Worm (Caenorhabditis elegans): ENCODE measurements around the gene Y57A10A.27.

Y57A10A.27 gene

ce11 chrII:12241792-12242191 lies 33.1 kb downstream of the Y57A10A.27 start:
- TF ChIP-seq dao-5 (tag; optimal IDR thresholded peaks at IDR 0.05): no peak

DNA sequence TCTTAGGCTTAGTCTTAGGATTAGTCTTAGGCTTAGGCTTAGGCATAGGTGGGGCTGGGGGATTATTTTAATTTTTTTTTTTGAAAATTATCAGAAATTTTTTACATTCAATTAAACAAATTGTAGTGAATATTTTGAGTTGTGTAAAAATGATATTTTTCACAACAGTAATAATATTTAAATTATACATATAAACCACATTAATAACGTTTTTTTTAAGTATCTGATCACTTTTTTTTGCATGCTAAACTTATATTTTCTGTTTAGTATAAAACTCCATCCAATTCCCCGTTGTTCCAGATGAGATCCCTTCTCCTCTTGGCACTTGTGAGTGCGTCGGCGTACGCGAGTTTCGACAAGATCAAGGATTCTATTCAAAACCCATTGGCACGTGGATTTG lies 34.8 kb downstream of the Y57A10A.27 start, which contains the start of gene txdc-12.1:
TSS of gene txdc-12.1 (plus strand) at position 301 of the 400 bp plus-strand sequence.
- TF ChIP-seq dao-5 (tag; optimal IDR thresholded peaks at IDR 0.05): no peak
- no peak for TF ChIP-seq him-1 (tag; optimal IDR thresholded peaks at IDR 0.05)
- no peak for TF ChIP-seq W03F9.2 (tag; optimal IDR thresholded peaks at IDR 0.05)

DNA sequence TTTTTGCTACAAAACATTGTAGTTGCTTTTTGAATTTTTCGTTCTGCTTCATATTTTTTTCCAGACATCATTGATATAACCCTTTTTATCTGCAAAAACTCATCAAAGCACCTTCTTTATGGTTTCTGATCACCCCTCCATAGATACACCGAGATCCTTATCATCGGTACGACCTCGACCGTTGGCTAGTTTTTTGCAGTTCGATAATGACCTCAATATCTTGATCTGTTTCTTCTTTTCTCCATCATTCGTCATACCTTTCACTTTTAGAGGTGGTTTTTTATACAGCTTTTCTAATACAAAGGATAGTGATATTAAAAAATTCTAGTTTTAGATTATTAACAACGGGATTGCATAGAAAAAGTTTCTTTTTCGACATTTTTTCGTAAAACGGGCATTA lies 35.4 kb downstream of the Y57A10A.27 start:
- TF ChIP-seq him-1 (tag; optimal IDR thresholded peaks at IDR 0.05): no peak
- no peak for TF ChIP-seq W03F9.2 (tag; optimal IDR thresholded peaks at IDR 0.05)
- no peak for TF ChIP-seq dao-5 (tag; optimal IDR thresholded peaks at IDR 0.05)

DNA sequence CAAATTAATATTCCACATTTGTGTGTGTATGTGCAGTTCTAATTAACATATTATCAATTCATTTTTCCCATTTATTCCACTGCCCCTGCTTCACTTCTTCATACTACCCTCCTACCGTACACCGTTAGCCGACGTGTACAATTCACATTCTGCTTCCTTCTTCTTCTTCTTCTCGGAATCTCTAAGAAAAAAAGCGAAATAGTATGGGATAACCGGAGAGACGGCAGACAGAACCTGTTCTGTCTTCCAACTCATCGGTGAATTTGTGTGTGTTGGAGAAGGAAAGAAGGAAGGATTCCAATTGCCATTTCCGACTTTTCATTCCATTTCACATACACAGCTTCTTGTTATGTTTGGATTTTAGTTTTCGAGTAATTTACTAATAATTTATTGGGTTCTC lies 37.3 kb downstream of the Y57A10A.27 start:
- TF ChIP-seq dao-5 (tag; optimal IDR thresholded peaks at IDR 0.05) (no peak), W03F9.2 (tag; optimal IDR thresholded peaks at IDR 0.05) (no peak), him-1 (tag; optimal IDR thresholded peaks at IDR 0.05) (no peak)

- no peak for TF ChIP-seq him-1 (tag; optimal IDR thresholded peaks at IDR 0.05)
- TF ChIP-seq dao-5 (tag; optimal IDR thresholded peaks at IDR 0.05): no peak
- TF ChIP-seq W03F9.2 (tag; optimal IDR thresholded peaks at IDR 0.05): no peak
Measured at ce11 chrII:12228005-12228404, 46.8 kb downstream of the Y57A10A.27 start, which contains the start of gene sinh-1. Gene sinh-1 (plus strand): TSS chrII:12228305.

ce11 chrII:12226192-12226591 lies 48.7 kb downstream of the Y57A10A.27 start:
- TF ChIP-seq W03F9.2 (tag; optimal IDR thresholded peaks at IDR 0.05) (no peak), him-1 (tag; optimal IDR thresholded peaks at IDR 0.05) (no peak), dao-5 (tag; optimal IDR thresholded peaks at IDR 0.05) (no peak)

- TF ChIP-seq W03F9.2 (tag; optimal IDR thresholded peaks at IDR 0.05): no peak
- TF ChIP-seq him-1 (tag; optimal IDR thresholded peaks at IDR 0.05): no peak
- TF ChIP-seq dao-5 (tag; optimal IDR thresholded peaks at IDR 0.05): no peak
Measured at ce11 chrII:12224916-12225406, 49.9 kb downstream of the Y57A10A.27 start, which contains the start of the genes pqn-87 and rsr-2. Gene pqn-87 (minus strand): TSS chrII:12225086. Gene rsr-2 (plus strand): TSS chrII:12225356.

DNA sequence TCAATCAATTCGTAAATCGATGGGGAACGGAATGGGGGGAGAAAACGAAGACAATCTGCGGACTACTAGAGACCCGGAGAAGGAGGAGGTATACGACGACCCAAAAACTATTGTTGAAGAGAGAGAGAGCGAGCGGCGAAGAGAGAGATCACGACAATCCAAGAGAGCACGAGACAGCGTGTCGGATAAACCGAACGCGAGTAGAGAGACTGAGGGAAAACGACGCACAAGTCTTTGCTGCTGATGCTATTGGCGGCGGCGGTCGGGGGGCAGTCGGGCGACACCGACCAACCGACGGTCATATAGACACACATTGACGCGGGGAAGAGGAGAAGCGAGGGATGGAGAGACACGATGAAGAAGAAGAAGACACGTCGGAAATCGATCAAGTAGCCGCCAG lies 52.3 kb downstream of the Y57A10A.27 start:
- TF ChIP-seq him-1 (tag; optimal IDR thresholded peaks at IDR 0.05) (peak; percentile 5), W03F9.2 (tag; optimal IDR thresholded peaks at IDR 0.05) (peak; percentile 20), dao-5 (tag; optimal IDR thresholded peaks at IDR 0.05) (peak; percentile 31)
